Fruit fly (Drosophila melanogaster): Measurements from ENCODE around the gene CG14860.

CG14860 gene

DNA sequence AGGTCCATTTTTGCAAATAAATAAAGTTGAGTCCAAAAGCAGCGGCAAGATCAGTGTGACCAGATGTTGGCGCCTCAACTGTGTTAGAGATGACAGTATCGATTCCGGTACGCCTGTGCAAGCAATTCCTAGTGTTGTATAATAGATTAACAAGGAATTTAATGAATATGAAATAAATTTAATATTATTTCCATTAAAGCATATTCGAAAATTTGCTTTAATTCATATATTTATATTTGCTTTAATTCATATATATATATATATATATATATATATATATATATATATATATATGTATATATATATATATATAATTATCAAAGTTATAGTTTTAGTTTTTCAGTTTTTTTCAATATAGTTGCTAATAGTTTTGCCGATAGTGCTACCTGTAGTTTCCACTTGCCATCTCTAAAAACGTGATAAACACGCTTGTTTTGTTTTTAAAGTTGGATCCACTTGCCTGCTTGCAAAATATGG, 3.7 kb downstream of the CG14860 start, which contains the start of the genes Nup93-2 and CG3817 (continued):
- no peak for TF ChIP-seq Oli (tag; optimal IDR thresholded peaks at IDR 0.05)
- no peak for TF ChIP-seq hbn (GFP tag; IDR thresholded peaks at IDR 0.05; ENCODE audit: partially characterized antibody)
- TF ChIP-seq vvl (GFP tag; IDR thresholded peaks at IDR 0.05), result peak; percentile 70

DNA sequence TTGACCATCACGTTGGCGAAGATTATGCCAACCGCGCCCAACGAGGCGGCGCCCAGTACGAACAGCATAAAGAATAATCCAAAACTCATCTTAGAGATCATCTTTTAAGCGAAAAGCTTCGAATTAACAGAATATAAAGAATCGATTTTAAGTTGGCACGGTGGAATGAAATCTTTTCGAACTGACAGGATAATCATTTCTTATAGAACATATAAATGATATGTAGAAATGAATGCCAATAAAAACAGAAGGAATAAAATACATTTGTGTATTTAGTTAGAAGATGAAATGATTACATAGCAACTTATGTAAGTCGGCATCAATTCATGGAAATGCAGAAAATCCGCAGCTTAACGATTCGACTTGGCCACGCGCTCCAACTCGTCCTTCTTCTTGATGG, 5.6 kb downstream of the CG14860 start, which contains the start of gene VhaPPA1-2:
TSS of gene VhaPPA1-2 (minus strand) at position 101 of the 400 bp plus-strand sequence.
- no peak for TF ChIP-seq gsb (GFP tag; IDR thresholded peaks at IDR 0.05)

DNA sequence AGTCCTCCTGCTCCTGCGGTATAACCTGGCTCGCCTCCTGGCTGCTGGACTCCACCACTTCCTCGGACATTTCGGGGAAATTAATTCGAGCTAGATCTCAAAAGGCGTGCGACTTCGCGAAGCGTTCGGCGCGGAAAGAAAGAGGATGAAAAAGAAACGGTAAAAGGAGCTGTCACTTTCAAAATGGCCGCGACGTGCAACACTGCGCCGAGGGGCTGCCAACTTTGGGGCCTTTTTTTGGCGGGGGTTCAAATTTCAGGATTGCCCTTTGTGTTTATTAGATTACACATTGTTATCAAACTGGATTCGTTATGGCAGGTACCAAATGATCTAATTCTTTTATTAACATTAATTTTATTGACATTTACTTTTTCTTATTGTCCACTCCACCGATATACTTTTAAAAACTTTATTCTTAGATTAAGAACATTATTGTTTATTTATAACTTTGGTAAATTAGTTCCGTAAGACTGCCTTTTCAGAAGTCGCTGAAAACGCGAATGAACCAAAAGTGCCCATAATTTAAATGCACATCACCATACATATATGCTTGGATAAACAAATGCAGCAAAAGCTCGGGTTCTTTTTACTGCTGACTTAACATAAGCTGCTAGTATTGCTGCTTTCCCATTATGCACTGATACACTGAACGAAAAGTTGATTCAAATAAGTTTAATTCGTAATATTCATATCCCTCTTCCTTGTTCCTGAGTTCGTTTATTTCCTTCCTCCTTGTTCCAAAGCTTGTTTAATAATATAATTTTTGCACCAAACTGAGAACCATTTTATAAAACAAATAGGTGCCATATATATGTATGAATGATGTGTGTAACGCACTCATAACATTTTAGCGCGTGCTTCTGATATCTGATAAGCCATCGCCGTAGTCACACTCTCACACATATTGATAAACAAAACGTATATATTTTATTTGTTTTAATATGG, 7.1 kb downstream of the CG14860 start, which contains the start of gene RpS5b:
TSS of gene RpS5b (minus strand) at position 156 of the 945 bp plus-strand sequence.
- TF ChIP-seq Hmr (GFP tag; optimal IDR thresholded peaks at IDR 0.05) (peak; percentile 13), CG3163 (GFP tag; optimal IDR thresholded peaks at IDR 0.05) (no peak), Ets65A (GFP tag) (no peak), MESR4 (GFP tag; optimal IDR thresholded peaks at IDR 0.05) (no peak), Pdp1 (GFP tag; optimal IDR thresholded peaks at IDR 0.05) (peak in 1 of 2 experiments; percentile 25), dati (GFP tag; IDR thresholded peaks at IDR 0.05) (0 out of 2 replicates have a peak, but pooled peaks have one; percentile 1), CG14965 (GFP tag; optimal IDR thresholded peaks at IDR 0.05; ENCODE audit: borderline replicate concordance) (no peak), CG6854 (GFP tag; optimal IDR thresholded peaks at IDR 0.05) (no peak), CG17802 (tag; optimal IDR thresholded peaks at IDR 0.05) (no peak), sens (GFP tag) (peak; percentile 65), Myb (GFP tag; optimal IDR thresholded peaks at IDR 0.05) (peak; percentile 78), MTF-1 (GFP tag; optimal IDR thresholded peaks at IDR 0.05; ENCODE audit: borderline replicate concordance) (no peak), trem (tag; optimal IDR thresholded peaks at IDR 0.05) (peak; percentile 95), psq (GFP tag; optimal IDR thresholded peaks at IDR 0.05) (no peak), knrl (GFP tag; IDR thresholded peaks at IDR 0.05; ENCODE audit: partially characterized antibody) (no peak), CG1529 (GFP tag; optimal IDR thresholded peaks at IDR 0.05) (no peak), CG12659 (GFP tag; optimal IDR thresholded peaks at IDR 0.05) (peak; percentile 41), bbx (GFP tag; IDR thresholded peaks at IDR 0.05; ENCODE audit: partially characterized antibody) (no peak), pzg (GFP tag; optimal IDR thresholded peaks at IDR 0.05) (peak; percentile 52), CG6654 (GFP tag; optimal IDR thresholded peaks at IDR 0.05) (no peak), Trl (optimal IDR thresholded peaks at IDR 0.05) (no peak), Trl (GFP tag; optimal IDR thresholded peaks at IDR 0.05) (no peak), bigmax (GFP tag; optimal IDR thresholded peaks at IDR 0.05) (no peak), zen (tag; optimal IDR thresholded peaks at IDR 0.05) (no peak), Ptx1 (GFP tag; IDR thresholded peaks at IDR 0.05) (no peak), E2f2 (GFP tag; IDR thresholded peaks at IDR 0.05) (peak; percentile 86), grau (tag; optimal IDR thresholded peaks at IDR 0.05) (no peak), D19A (tag; optimal IDR thresholded peaks at IDR 0.05) (no peak), sob (GFP tag; IDR thresholded peaks at IDR 0.05) (0 out of 2 replicates have a peak, but pooled peaks have one; percentile 12), cwo (GFP tag; optimal IDR thresholded peaks at IDR 0.05) (peak; percentile 32), NfI (GFP tag; optimal IDR thresholded peaks at IDR 0.05) (no peak), Dref (GFP tag; IDR thresholded peaks at IDR 0.05) (0 out of 2 replicates have a peak, but pooled peaks have one; percentile 27), aop (GFP tag; IDR thresholded peaks at IDR 0.05) (no peak), Med (GFP tag) (peak; percentile 53), CG2116 (GFP tag; optimal IDR thresholded peaks at IDR 0.05) (peak; percentile 97), vnd (GFP tag; IDR thresholded peaks at IDR 0.05; ENCODE audit: partially characterized antibody) (no peak), Dp (GFP tag; optimal IDR thresholded peaks at IDR 0.05) (peak; percentile 84), Ada2b (GFP tag; IDR thresholded peaks at IDR 0.05) (no peak), CG6765 (GFP tag; optimal IDR thresholded peaks at IDR 0.05) (no peak), jigr1 (GFP tag; IDR thresholded peaks at IDR 0.05) (no peak)

All from whole organism, embryonic.